Worm (Caenorhabditis elegans): ENCODE data around the gene mboa-4.

DNA sequence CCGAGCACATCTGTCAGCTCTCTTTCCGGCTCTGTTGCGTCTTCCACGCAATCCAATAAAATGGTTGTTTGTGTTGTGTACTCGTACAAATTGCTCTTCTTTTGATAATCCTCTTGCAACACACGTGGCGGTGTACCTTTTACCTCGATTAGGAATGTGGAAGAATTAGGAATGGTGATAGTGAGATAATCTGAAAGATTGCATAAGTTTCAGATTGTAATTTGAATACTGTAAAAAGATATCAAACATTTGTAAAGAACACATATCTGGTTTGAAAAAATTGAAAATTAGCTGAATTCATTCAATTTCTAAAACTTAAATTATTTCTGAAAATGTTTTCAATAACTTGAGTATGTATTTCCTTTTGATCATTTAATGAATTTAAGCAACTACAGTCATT is 5.0 kb upstream of the mboa-4 start, which contains the start of gene C08F8.6:
- TF ChIP-seq W03F9.2 (tag; optimal IDR thresholded peaks at IDR 0.05) (no peak), him-1 (tag; optimal IDR thresholded peaks at IDR 0.05) (no peak)

Data from whole organism, L4/young adult.